Worm (Caenorhabditis elegans): Measurements from ENCODE around the gene trk-1.
A peak's percentile ranks its signal among the peaks of the same experiment; 100 is the strongest.

Gene trk-1

DNA sequence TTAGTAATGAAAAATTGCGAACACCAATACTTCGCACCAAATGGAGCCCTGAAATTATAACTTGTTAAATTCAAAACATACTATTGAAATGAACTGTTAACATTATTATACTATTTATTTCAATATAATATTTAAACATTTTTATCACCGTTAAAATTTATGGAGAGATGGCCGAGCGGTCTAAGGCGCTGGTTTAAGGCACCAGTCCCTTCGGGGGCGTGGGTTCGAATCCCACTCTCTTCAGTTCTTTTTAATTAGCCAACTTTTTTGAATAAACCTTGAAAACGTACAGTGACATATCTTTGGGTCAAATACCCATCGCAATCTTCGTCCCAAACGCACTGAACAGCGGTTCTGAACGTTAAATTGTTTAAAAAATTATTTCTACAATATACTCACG lies 11.4 kb downstream of the trk-1 start (continued):
- TF ChIP-seq nhr-27 (tag; optimal IDR thresholded peaks at IDR 0.05), result no peak
- no peak for TF ChIP-seq F23B12.7 (tag; optimal IDR thresholded peaks at IDR 0.05; ENCODE audit: insufficient read depth)
- TF ChIP-seq F33H1.4 (GFP tag; IDR thresholded peaks at IDR 0.05), result no peak

ce11 chrX:8934988-8935387 lies 15.8 kb downstream of the trk-1 start:
- TF ChIP-seq Y53G8AR.9 (GFP tag; conservative IDR thresholded peaks at IDR 0.05), result no peak

DNA sequence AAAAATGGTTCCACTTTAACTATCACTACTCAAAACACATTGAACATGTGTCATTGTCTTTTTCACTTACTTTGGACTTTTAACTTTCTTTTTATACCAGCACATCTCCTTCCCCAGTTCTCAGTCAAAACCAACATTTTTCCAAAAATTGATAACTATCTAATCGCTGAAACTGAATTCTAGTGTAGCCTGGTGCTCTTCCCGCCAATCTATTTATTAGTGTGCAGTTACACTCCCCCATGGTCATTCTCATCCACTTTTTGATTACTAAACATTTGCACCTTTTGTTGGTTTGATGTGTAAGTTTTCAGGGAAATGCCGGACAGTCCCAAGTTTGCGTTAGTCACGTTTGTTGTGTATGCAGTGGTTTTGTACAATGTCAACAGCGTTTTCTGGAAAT lies 16.5 kb downstream of the trk-1 start:
- TF ChIP-seq B0261.1 (tag; optimal IDR thresholded peaks at IDR 0.05) (no peak), F10E7.11 (tag; optimal IDR thresholded peaks at IDR 0.05) (no peak), attf-5 (GFP tag; optimal IDR thresholded peaks at IDR 0.05) (no peak), nhr-80 (tag; optimal IDR thresholded peaks at IDR 0.05) (peak; percentile 57)

ce11 chrX:8933508-8933907 lies 17.3 kb downstream of the trk-1 start:
- TF ChIP-seq ceh-27 (GFP tag; optimal IDR thresholded peaks at IDR 0.05) (no peak), tlf-1 (GFP tag; optimal IDR thresholded peaks at IDR 0.05) (no peak), bed-2 (GFP tag; IDR thresholded peaks at IDR 0.05) (no peak), ceh-58 (GFP tag; IDR thresholded peaks at IDR 0.05) (no peak), hlh-26 (GFP tag; conservative IDR thresholded peaks at IDR 0.05) (no peak), Y53G8AR.9 (GFP tag; conservative IDR thresholded peaks at IDR 0.05) (no peak), nhr-27 (tag; optimal IDR thresholded peaks at IDR 0.05) (no peak), Y95B8A.8 (GFP tag; IDR thresholded peaks at IDR 0.05) (no peak), snpc-3.4 (tag; optimal IDR thresholded peaks at IDR 0.05) (no peak), aptf-3 (GFP tag; IDR thresholded peaks at IDR 0.05) (no peak), repo-1 (tag; optimal IDR thresholded peaks at IDR 0.05) (no peak), attf-3 (GFP tag; conservative IDR thresholded peaks at IDR 0.05) (no peak), nhr-90 (tag; optimal IDR thresholded peaks at IDR 0.05) (no peak), hlh-12 (tag; optimal IDR thresholded peaks at IDR 0.05) (no peak)

- peak; percentile 79 for TF ChIP-seq nhr-80 (tag; optimal IDR thresholded peaks at IDR 0.05)
- TF ChIP-seq egrh-3 (GFP tag; IDR thresholded peaks at IDR 0.05), result no peak
- no peak for TF ChIP-seq snpc-1.1 (tag; optimal IDR thresholded peaks at IDR 0.05; ENCODE audit: insufficient read depth)
- no peak for TF ChIP-seq ama-1 (optimal IDR thresholded peaks at IDR 0.05)
- TF ChIP-seq ama-1 (GFP tag; optimal IDR thresholded peaks at IDR 0.05), result no peak
- TF ChIP-seq mes-4 (tag; optimal IDR thresholded peaks at IDR 0.05), result no peak
- TF ChIP-seq F37B4.10 (GFP tag; IDR thresholded peaks at IDR 0.05), result no peak
- no peak for TF ChIP-seq nhr-120 (GFP tag; IDR thresholded peaks at IDR 0.05)
- TF ChIP-seq let-607 (tag; optimal IDR thresholded peaks at IDR 0.05), result peak in 1 of 2 experiments; percentile 11
- TF ChIP-seq ztf-22 (GFP tag; optimal IDR thresholded peaks at IDR 0.05), result peak; percentile 27
- TF ChIP-seq K12H6.12 (tag; optimal IDR thresholded peaks at IDR 0.05), result no peak
- peak; percentile 27 for TF ChIP-seq tbp1 (GFP tag; optimal IDR thresholded peaks at IDR 0.05)
Observed at ce11 chrX:8932387-8932786, 18.4 kb downstream of the trk-1 start.

- TF ChIP-seq snpc-1.3 (tag; optimal IDR thresholded peaks at IDR 0.05; ENCODE audit: insufficient read depth) (no peak), him-1 (tag; optimal IDR thresholded peaks at IDR 0.05) (no peak), F10E7.11 (tag; optimal IDR thresholded peaks at IDR 0.05) (no peak), F39B2.1 (GFP tag; IDR thresholded peaks at IDR 0.05) (no peak), nfya-2 (GFP tag; IDR thresholded peaks at IDR 0.05) (no peak), lsl-1 (GFP tag; optimal IDR thresholded peaks at IDR 0.05) (no peak), ets-4 (GFP tag; optimal IDR thresholded peaks at IDR 0.05) (no peak), madf-10 (tag; optimal IDR thresholded peaks at IDR 0.05) (no peak), sea-2 (GFP tag; IDR thresholded peaks at IDR 0.05) (no peak), nhr-80 (tag; optimal IDR thresholded peaks at IDR 0.05) (no peak), ztf-3 (GFP tag; optimal IDR thresholded peaks at IDR 0.05) (no peak), tbx-9 (tag; optimal IDR thresholded peaks at IDR 0.05; ENCODE audit: borderline replicate concordance) (no peak)
Observed at ce11 chrX:8931647-8932046, 19.1 kb downstream of the trk-1 start.

Data from whole organism, young adult.